Worm (Caenorhabditis elegans): Measurements from ENCODE around the gene pals-25.

DNA sequence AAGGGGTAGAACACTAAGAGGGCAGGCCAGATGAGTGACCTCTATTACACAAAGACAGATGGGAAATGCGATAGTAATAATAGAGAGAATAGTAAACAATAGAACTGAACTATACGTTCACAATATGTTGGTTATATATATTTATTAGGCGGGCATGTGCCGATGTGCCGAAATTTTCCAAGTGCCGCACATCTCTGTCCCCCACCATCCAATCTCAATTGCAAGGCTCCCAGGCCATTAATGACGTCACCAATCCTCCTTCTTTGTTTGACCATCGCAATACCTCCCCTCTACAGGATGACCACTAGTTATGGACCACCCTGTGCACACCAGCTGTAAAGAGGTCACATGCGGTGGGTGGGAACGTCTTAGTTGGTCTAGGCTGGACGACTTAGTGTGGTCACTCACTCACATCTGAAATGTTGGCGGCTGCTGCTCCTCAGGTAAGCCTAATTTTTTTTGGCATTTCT is 44.9 kb downstream of the pals-25 start, which contains the start of gene F40G9.6:
- no peak for TF ChIP-seq ces-1 (GFP tag; optimal IDR thresholded peaks at IDR 0.05)
- no peak for TF ChIP-seq mxl-2 (GFP tag; conservative IDR thresholded peaks at IDR 0.05)
- TF ChIP-seq Y105C5A.15 (GFP tag; IDR thresholded peaks at IDR 0.05), result no peak
- no peak for TF ChIP-seq ceh-20 (GFP tag; IDR thresholded peaks at IDR 0.05)
